Fruit fly (Drosophila melanogaster) whole organism, embryonic: ENCODE results near the gene alphaTub84D.
A peak's percentile ranks its signal among the peaks of the same experiment; 100 is the strongest.

Experiments
- Atf6 ChIP-seq: fragments of 200-800 bp; sonication (Bioruptor generic); IDR thresholded peaks from 2 replicates; pipeline ENCODE4 v1.3.6; 2022; ENCODE audit warnings: missing biosample characterization, missing genetic modification characterization
- CG10462 ChIP-seq: fragments of 200-800 bp; sonication (Bioruptor generic); optimal IDR thresholded peaks from 2 replicates; lab custom pipeline; 2016; ENCODE audit warnings: missing biosample characterization, missing genetic modification characterization
- CG10543 ChIP-seq: fragments of 200-800 bp; sonication (Bioruptor generic); optimal IDR thresholded peaks from 3 replicates; lab custom pipeline; 2017; ENCODE audit warnings: missing biosample characterization, mild to moderate bottlenecking, missing genetic modification characterization, moderate library complexity
- CG11085 ChIP-seq: fragments of 200-800 bp; sonication (Bioruptor generic); IDR thresholded peaks from 2 replicates; pipeline ENCODE4 v1.3.6; 2022; ENCODE audit warnings: missing biosample characterization, missing genetic modification characterization
- CG11695 ChIP-seq: fragments of 200-800 bp; sonication (Bioruptor generic); IDR thresholded peaks from 3 replicates; pipeline ENCODE4 v1.3.6; 2022; ENCODE audit warnings: missing biosample characterization, missing genetic modification characterization
- CG12155 ChIP-seq: fragments of 200-800 bp; sonication (Bioruptor generic); optimal IDR thresholded peaks from 3 replicates; lab custom pipeline; 2016; ENCODE audit warnings: missing biosample characterization, missing genetic modification characterization
- CG13287 ChIP-seq: fragments of 200-800 bp; sonication (Bioruptor generic); IDR thresholded peaks from 2 replicates; pipeline ENCODE4 v1.3.6; 2022; ENCODE audit warnings: missing biosample characterization, missing genetic modification characterization; ENCODE audit not compliant: partially characterized antibody
- CG14710 ChIP-seq: fragments of 200-800 bp; sonication (Bioruptor generic); optimal IDR thresholded peaks from 3 replicates; lab custom pipeline; 2019; ENCODE audit warnings: missing biosample characterization, mild to moderate bottlenecking, missing genetic modification characterization, moderate library complexity
- CG15269 ChIP-seq: fragments of 200-800 bp; sonication (Bioruptor generic); optimal IDR thresholded peaks from 2 replicates; lab custom pipeline; 2018; ENCODE audit warnings: missing biosample characterization, mild to moderate bottlenecking, missing genetic modification characterization, moderate library complexity
- CG1647 ChIP-seq: fragments of 200-800 bp; sonication (Bioruptor generic); optimal IDR thresholded peaks from 3 replicates; lab custom pipeline; 2016; ENCODE audit warnings: missing biosample characterization, missing genetic modification characterization
- CG17829 ChIP-seq: fragments of 200-800 bp; optimal IDR thresholded peaks from 2 replicates; lab custom pipeline; 2019; ENCODE audit warnings: missing biosample characterization, mild to moderate bottlenecking, missing genetic modification characterization, moderate library complexity
- CG17912 ChIP-seq: fragments of 200-800 bp; sonication (Bioruptor generic); optimal IDR thresholded peaks from 2 replicates; lab custom pipeline; 2018; ENCODE audit warnings: missing biosample characterization, mild to moderate bottlenecking, missing genetic modification characterization
- CG2202 ChIP-seq: fragments of 200-800 bp; sonication (Bioruptor generic); optimal IDR thresholded peaks from 2 replicates; lab custom pipeline; 2018; ENCODE audit warnings: missing biosample characterization, mild to moderate bottlenecking, missing genetic modification characterization
- CG3065 ChIP-seq: fragments of 200-800 bp; sonication (Bioruptor generic); optimal IDR thresholded peaks from 2 replicates; lab custom pipeline; 2016; ENCODE audit warnings: missing biosample characterization, missing genetic modification characterization
- CG32772 ChIP-seq: fragments of 200-800 bp; sonication (Bioruptor generic); IDR thresholded peaks from 2 replicates; pipeline ENCODE4 v1.3.6; 2022; ENCODE audit warnings: missing biosample characterization, missing genetic modification characterization
- CG4360 ChIP-seq: fragments of 200-800 bp; sonication (Bioruptor generic); IDR thresholded peaks from 2 replicates; pipeline ENCODE4 v1.3.6; 2022; ENCODE audit warnings: missing biosample characterization, missing genetic modification characterization
- CG5245 ChIP-seq: fragments of 200-800 bp; sonication (Bioruptor generic); optimal IDR thresholded peaks from 3 replicates; lab custom pipeline; 2016; ENCODE audit warnings: missing biosample characterization, missing genetic modification characterization
- CG6272 ChIP-seq: fragments of 200-800 bp; sonication (Bioruptor generic); IDR thresholded peaks from 2 replicates; pipeline ENCODE4 v1.3.6; 2022; ENCODE audit warnings: missing biosample characterization, missing genetic modification characterization
- CG6791 ChIP-seq: fragments of 200-800 bp; sonication (Bioruptor generic); IDR thresholded peaks from 3 replicates; pipeline ENCODE4 v1.3.6; 2022; ENCODE audit warnings: missing biosample characterization, missing genetic modification characterization; ENCODE audit not compliant: partially characterized antibody
- CG9609 ChIP-seq: fragments of 200-800 bp; sonication (Bioruptor generic); optimal IDR thresholded peaks from 3 replicates; lab custom pipeline; 2016; ENCODE audit warnings: missing biosample characterization, missing genetic modification characterization
- CG9817 ChIP-seq: fragments of 200-800 bp; sonication (Bioruptor generic); optimal IDR thresholded peaks from 2 replicates; lab custom pipeline; 2018; ENCODE audit warnings: missing biosample characterization, mild to moderate bottlenecking, missing genetic modification characterization, moderate library complexity
- CG9876 ChIP-seq: fragments of 200-800 bp; sonication (Bioruptor generic); optimal IDR thresholded peaks from 2 replicates; lab custom pipeline; 2016; ENCODE audit warnings: missing biosample characterization, missing genetic modification characterization
- Camta ChIP-seq: fragments of 200-800 bp; sonication (Bioruptor generic); optimal IDR thresholded peaks from 2 replicates; lab custom pipeline; 2016; ENCODE audit warnings: missing biosample characterization, missing genetic modification characterization
- CkIIα-i1 ChIP-seq: fragments of 200-800 bp; sonication (Bioruptor generic); IDR thresholded peaks from 2 replicates; pipeline ENCODE4 v1.3.6; 2022; ENCODE audit warnings: missing biosample characterization, missing genetic modification characterization
- D19A ChIP-seq: fragments of 200-800 bp; optimal IDR thresholded peaks from 3 replicates; lab custom pipeline; 2019; ENCODE audit warnings: missing biosample characterization, mild to moderate bottlenecking, missing genetic modification characterization, moderate library complexity
- Dip2 ChIP-seq: fragments of 200-800 bp; sonication (Bioruptor generic); IDR thresholded peaks from 2 replicates; pipeline ENCODE4 v1.3.6; 2022; ENCODE audit warnings: missing biosample characterization, missing genetic modification characterization
- E2f2 ChIP-seq: fragments of 200-800 bp; sonication (Bioruptor generic); IDR thresholded peaks from 2 replicates; pipeline ENCODE4 v1.3.6; 2022; ENCODE audit warnings: missing biosample characterization, missing genetic modification characterization
- NC2β ChIP-seq: fragments of 200-800 bp; sonication (Bioruptor generic); optimal IDR thresholded peaks from 2 replicates; lab custom pipeline; 2016; ENCODE audit warnings: missing biosample characterization, missing genetic modification characterization
- Nf-YC ChIP-seq: fragments of 200-800 bp; optimal IDR thresholded peaks from 3 replicates; lab custom pipeline; 2019; ENCODE audit warnings: missing biosample characterization, mild to moderate bottlenecking, missing genetic modification characterization, moderate library complexity
- Ptx1 ChIP-seq: fragments of 200-800 bp; sonication (Bioruptor generic); IDR thresholded peaks from 2 replicates; pipeline ENCODE4 v1.3.6; 2022; ENCODE audit warnings: missing biosample characterization, missing genetic modification characterization
- Sox102F ChIP-seq: fragments of 200-800 bp; sonication (Bioruptor generic); optimal IDR thresholded peaks from 2 replicates; lab custom pipeline; 2018; ENCODE audit warnings: missing biosample characterization, mild to moderate bottlenecking, missing genetic modification characterization, moderate library complexity
- Sry-β ChIP-seq: fragments of 200-800 bp; sonication (Bioruptor generic); optimal IDR thresholded peaks from 2 replicates; lab custom pipeline; 2018; ENCODE audit warnings: missing biosample characterization, mild to moderate bottlenecking, missing genetic modification characterization, moderate library complexity
- Taf1 ChIP-seq: fragments of 200-800 bp; sonication (Bioruptor generic); IDR thresholded peaks from 2 replicates; pipeline ENCODE4 v1.3.6; 2022; ENCODE audit warnings: missing biosample characterization, missing genetic modification characterization
- Trl ChIP-seq, 3 experiments: fragments of >200 bp in 2 of 3; fragments of 200-800 bp in 1 of 3; sonication (Bioruptor generic) in 1 of 3; optimal IDR thresholded peaks; 2 replicates in 1 of 3; 3 replicates in 2 of 3; lab custom pipeline; 2016 to 2017; ENCODE audit warnings: missing biosample characterization in 1 of 3, missing genetic modification characterization in 1 of 3
- ab ChIP-seq: fragments of 200-800 bp; sonication (Bioruptor generic); optimal IDR thresholded peaks from 2 replicates; lab custom pipeline; 2016; ENCODE audit warnings: missing biosample characterization, missing genetic modification characterization
- al ChIP-seq: fragments of 200-800 bp; sonication (Bioruptor generic); IDR thresholded peaks from 2 replicates; pipeline ENCODE4 v1.3.6; 2022; ENCODE audit warnings: missing biosample characterization, missing genetic modification characterization
- dati ChIP-seq: fragments of 200-800 bp; sonication (Bioruptor generic); IDR thresholded peaks from 2 replicates; pipeline ENCODE4 v1.3.6; 2022; ENCODE audit warnings: missing biosample characterization, missing genetic modification characterization
- dmrt99B ChIP-seq: fragments of 200-800 bp; sonication (Bioruptor generic); optimal IDR thresholded peaks from 2 replicates; lab custom pipeline; 2018; ENCODE audit warnings: missing biosample characterization, mild to moderate bottlenecking, missing genetic modification characterization, moderate library complexity
- fd3F ChIP-seq: fragments of 200-800 bp; sonication (Bioruptor generic); optimal IDR thresholded peaks from 2 replicates; lab custom pipeline; 2018; ENCODE audit warnings: missing biosample characterization, mild to moderate bottlenecking, missing genetic modification characterization, moderate library complexity
- hth ChIP-seq: fragments of >200 bp; optimal IDR thresholded peaks from 2 replicates; lab custom pipeline; 2017; ENCODE audit warnings: inconsistent platforms
- lilli ChIP-seq: fragments of 200-800 bp; sonication (Bioruptor generic); optimal IDR thresholded peaks from 3 replicates; lab custom pipeline; 2016; ENCODE audit warnings: missing biosample characterization, missing genetic modification characterization
- nom ChIP-seq: fragments of 200-800 bp; sonication (Bioruptor generic); optimal IDR thresholded peaks from 2 replicates; lab custom pipeline; 2017; ENCODE audit warnings: missing biosample characterization, missing genetic modification characterization, mild to moderate bottlenecking, moderate library complexity, missing genetic modification reagents
- pan ChIP-seq, 4 experiments: fragments of >200 bp in 3 of 4; fragments of 200-800 bp in 1 of 4; sonication (Bioruptor generic) in 1 of 4; optimal IDR thresholded peaks in 3 of 4; IDR thresholded peaks in 1 of 4; 2 replicates each; pipeline versions ENCODE4 v1.3.6 to Lab custom; 2017 to 2022; ENCODE audit warnings: missing biosample characterization in 2 of 4, missing genetic modification characterization in 2 of 4, mixed read lengths in 1 of 4
- seq ChIP-seq: fragments of 200-800 bp; sonication (Bioruptor generic); IDR thresholded peaks from 2 replicates; pipeline ENCODE4 v1.3.6; 2022; ENCODE audit warnings: missing biosample characterization, missing genetic modification characterization
- sisA ChIP-seq: fragments of 200-800 bp; sonication (Bioruptor generic); IDR thresholded peaks from 2 replicates; pipeline ENCODE4 v1.3.6; 2022; ENCODE audit warnings: missing biosample characterization, missing genetic modification characterization
- sqz ChIP-seq: fragments of 200-800 bp; sonication (Bioruptor generic); optimal IDR thresholded peaks from 3 replicates; lab custom pipeline; 2018; ENCODE audit warnings: missing biosample characterization, mild to moderate bottlenecking, missing genetic modification characterization
- sug ChIP-seq: fragments of 200-800 bp; optimal IDR thresholded peaks from 2 replicates; lab custom pipeline; 2019; ENCODE audit warnings: missing biosample characterization, mild to moderate bottlenecking, missing genetic modification characterization, moderate library complexity
- trh ChIP-seq: fragments of 200-800 bp; sonication (Bioruptor generic); optimal IDR thresholded peaks from 2 replicates; lab custom pipeline; 2016; ENCODE audit warnings: missing biosample characterization, missing genetic modification characterization
- z ChIP-seq: fragments of 200-800 bp; sonication (Bioruptor generic); IDR thresholded peaks from 3 replicates; pipeline ENCODE4 v1.3.6; 2022; ENCODE audit warnings: missing biosample characterization, missing genetic modification characterization

alphaTub84D gene

DNA sequence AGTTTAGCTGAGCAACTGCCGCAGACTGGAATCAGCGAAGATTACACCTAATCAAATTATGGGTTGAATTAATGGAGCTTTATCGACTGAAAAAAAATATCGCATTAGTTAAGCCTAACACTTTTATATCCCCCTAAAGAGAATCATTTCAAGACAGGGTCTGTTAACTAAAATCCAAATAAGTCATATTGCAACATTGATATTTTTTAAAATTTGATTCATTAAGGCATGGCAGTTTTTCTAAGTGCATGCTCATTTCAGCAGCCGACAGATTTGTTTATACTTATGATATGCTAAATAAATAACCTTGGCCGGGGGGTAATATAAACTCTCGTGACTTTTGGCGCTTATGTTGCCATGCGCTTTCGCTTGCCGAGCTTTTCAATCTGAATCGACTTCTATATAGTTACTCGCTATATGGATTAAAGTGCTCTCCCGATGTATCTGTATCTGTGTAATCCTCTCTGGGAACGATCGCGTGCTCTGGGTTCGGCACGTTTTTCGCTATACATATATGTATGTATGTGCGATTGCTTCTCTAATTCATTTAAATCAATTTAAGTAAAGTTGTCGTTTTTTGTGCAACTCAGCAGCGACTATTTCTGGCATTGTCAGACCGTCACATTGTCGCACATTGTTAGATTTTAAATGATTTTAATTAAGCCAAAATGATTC is 24.1 kb upstream of the alphaTub84D start (continued):
- TF ChIP-seq CG9817 (tag; lab: Kevin White, UChicago) (peak; percentile 82), lilli (GFP tag; lab: Kevin White, UChicago) (peak; percentile 94), CG17829 (tag; lab: Kevin White, UChicago) (no peak), dmrt99B (tag; lab: Kevin White, UChicago) (peak; percentile 68), dati (no peak), Camta (GFP tag; lab: Kevin White, UChicago) (peak; percentile 67), CkIIα-i1 (GFP tag; lab: Robert Waterston, UW) (0 out of 2 replicates have a peak, but pooled peaks have one; percentile 21), al (GFP tag; lab: Robert Waterston, UW) (peak; percentile 93), CG14710 (tag; lab: Kevin White, UChicago) (no peak), nom (GFP tag; lab: Kevin White, UChicago) (no peak), Nf-YC (tag; lab: Kevin White, UChicago) (peak; percentile 0), seq (GFP tag; lab: Robert Waterston, UW) (peak; percentile 80), Ptx1 (GFP tag; lab: Robert Waterston, UW) (peak; percentile 79), Trl (optimal IDR thresholded peaks at IDR 0.05; lab: Kevin White, UChicago) (peak in 1 of 2 experiments; percentile 47), Trl (GFP tag; optimal IDR thresholded peaks at IDR 0.05; lab: Kevin White, UChicago) (peak; percentile 88), trh (GFP tag; lab: Kevin White, UChicago) (peak; percentile 27), CG6272 (GFP tag; lab: Robert Waterston, UW) (peak; percentile 59), sqz (GFP tag; lab: Kevin White, UChicago) (no peak), CG5245 (GFP tag; lab: Kevin White, UChicago) (peak; percentile 49), CG11085 (GFP tag; lab: Robert Waterston, UW) (peak; percentile 76; the same call in 1 of the 2 replicates), ab (GFP tag; lab: Kevin White, UChicago) (peak; percentile 78), CG17912 (no peak), sisA (GFP tag; lab: Robert Waterston, UW) (peak; percentile 49), NC2β (GFP tag; lab: Kevin White, UChicago) (peak; percentile 34), CG1647 (GFP tag; lab: Kevin White, UChicago) (peak; percentile 64), CG12155 (GFP tag; lab: Kevin White, UChicago) (peak; percentile 88), CG13287 (GFP tag; lab: Robert Waterston, UW) (no peak), Atf6 (GFP tag; lab: Robert Waterston, UW) (peak; percentile 94), sug (peak; percentile 95), CG6791 (no peak), hth (lab: Kevin White, UChicago) (no peak), Taf1 (GFP tag; lab: Robert Waterston, UW) (peak; percentile 84), CG3065 (no peak), CG15269 (tag; lab: Kevin White, UChicago) (peak; percentile 86), pan (optimal IDR thresholded peaks at IDR 0.05; lab: Kevin White, UChicago) (no peak), pan (GFP tag; optimal IDR thresholded peaks at IDR 0.05 in 1 of 2, IDR thresholded peaks at IDR 0.05 in 1 of 2) (peak in 1 of 2 experiments; percentile 83), Dip2 (GFP tag; lab: Robert Waterston, UW) (no peak), CG9609 (GFP tag; lab: Kevin White, UChicago) (peak; percentile 83), CG10543 (peak; percentile 71), CG32772 (GFP tag; lab: Robert Waterston, UW) (peak; percentile 59; the same call in 1 of the 2 replicates), Sox102F (GFP tag; lab: Kevin White, UChicago) (peak; percentile 55), CG2202 (tag; lab: Kevin White, UChicago) (no peak), CG4360 (GFP tag; lab: Robert Waterston, UW) (no peak), z (no peak), Sry-β (GFP tag; lab: Kevin White, UChicago) (no peak), D19A (tag; lab: Kevin White, UChicago) (no peak), CG11695 (GFP tag; lab: Robert Waterston, UW) (peak; percentile 84), fd3F (GFP tag; lab: Kevin White, UChicago) (peak; percentile 87), CG9876 (peak; percentile 64), CG10462 (peak; percentile 41), E2f2 (GFP tag; lab: Robert Waterston, UW) (peak; percentile 60)
